Worm (Caenorhabditis elegans) whole organism, L4/young adult: ENCODE results near the gene clec-163.

Source experiments
- W03F9.2 ChIP-seq: fragments of 150-350 bp; optimal IDR thresholded peaks from 2 replicates; lab custom pipeline; 2014; ENCODE audit warnings: missing biosample characterization, missing genetic modification characterization
- dao-5 ChIP-seq: sonication (generic microtip); optimal IDR thresholded peaks from 2 replicates; lab custom pipeline; 2016; ENCODE audit warnings: missing genotype, missing genetic modification characterization, moderate library complexity, missing compliant biosample characterization
- him-1 ChIP-seq: sonication (generic microtip); optimal IDR thresholded peaks from 2 replicates; lab custom pipeline; 2016; ENCODE audit warnings: missing genotype, missing genetic modification reagents, missing genetic modification characterization, missing compliant biosample characterization

clec-163 gene

ce11 chrIII:10816045-10816444 lies 21.9 kb downstream of the clec-163 start:
- no peak for TF ChIP-seq W03F9.2 (tag; lab: Kevin White, UChicago)
- no peak for TF ChIP-seq dao-5
- TF ChIP-seq him-1 (tag; lab: Kevin White, UChicago) = no peak

DNA sequence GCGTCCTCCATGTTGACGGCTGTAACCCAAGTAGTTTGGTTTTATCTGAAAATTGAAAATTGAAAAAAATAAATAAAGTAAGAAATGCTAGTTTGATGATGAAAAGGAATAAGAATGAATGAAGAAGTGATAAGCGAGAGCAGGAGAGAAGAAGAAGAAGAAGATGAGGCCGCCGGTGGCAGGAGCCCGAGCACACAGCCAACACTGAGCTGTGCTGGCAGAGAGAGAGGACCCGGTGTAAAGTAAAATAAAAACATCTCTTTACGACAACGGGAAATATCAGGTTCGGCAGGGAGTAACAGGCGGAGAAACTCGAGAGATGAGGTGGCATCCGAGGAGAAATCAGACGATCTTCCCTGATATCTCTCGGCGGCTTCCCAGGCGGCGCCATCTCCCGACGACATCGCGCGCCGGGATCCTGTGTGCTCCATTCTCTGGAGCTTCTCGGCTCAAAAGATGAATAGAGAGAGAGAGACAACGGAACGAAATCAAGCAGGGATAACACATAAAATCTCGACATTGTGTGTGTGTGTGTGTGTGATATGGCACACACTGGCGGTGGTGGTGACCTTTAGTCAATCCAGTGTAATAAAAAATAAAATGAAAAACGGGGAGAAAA lies 22.8 kb downstream of the clec-163 start, which contains the start of gene sca-1:
TSS of gene sca-1 (minus strand) at position 51 of the 619 bp plus-strand sequence.
- TF ChIP-seq dao-5 (no peak), W03F9.2 (tag; lab: Kevin White, UChicago) (no peak), him-1 (tag; lab: Kevin White, UChicago) (no peak)

DNA sequence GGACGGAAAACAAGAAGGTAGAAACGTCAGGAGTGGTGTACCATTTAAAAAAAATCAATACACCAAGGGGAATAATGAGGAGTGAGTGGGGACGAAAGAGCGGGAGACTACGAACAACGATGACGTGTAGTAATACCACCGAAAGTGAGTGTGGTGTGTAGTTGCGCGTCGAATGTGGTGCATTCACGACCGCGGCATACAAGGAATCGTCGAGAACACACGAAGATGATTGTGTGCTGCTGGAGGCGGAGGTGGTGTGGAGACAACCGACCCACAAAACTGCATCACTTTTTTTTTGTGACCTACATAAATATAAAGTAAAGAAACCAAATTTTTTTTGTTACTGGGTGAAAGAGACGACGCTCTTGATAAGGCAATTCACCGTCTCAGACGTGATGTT lies 24.2 kb downstream of the clec-163 start:
- TF ChIP-seq W03F9.2 (tag; lab: Kevin White, UChicago) = peak; percentile 27
- TF ChIP-seq dao-5 = no peak
- TF ChIP-seq him-1 (tag; lab: Kevin White, UChicago) = no peak

DNA sequence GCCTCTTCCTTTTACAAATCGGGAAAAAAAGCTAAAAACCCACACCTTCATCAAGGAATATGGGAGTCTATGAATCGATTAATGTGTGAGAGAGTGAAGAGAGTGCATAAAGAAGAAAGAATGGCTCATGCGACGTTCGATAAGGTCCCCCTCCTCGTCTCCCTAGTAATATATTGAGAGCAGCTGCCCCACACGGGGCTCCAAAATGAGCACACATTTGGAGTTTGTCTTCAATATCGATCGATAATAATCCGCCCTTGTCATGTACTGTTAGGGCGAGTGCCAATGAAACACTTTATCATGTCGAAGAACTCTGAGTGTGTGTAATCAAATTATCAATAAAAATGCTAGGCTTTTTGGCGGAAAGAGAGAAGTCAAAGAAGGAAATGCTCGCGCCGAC lies 25.1 kb downstream of the clec-163 start:
- TF ChIP-seq W03F9.2 (tag; lab: Kevin White, UChicago) (no peak), dao-5 (no peak), him-1 (tag; lab: Kevin White, UChicago) (no peak)

DNA sequence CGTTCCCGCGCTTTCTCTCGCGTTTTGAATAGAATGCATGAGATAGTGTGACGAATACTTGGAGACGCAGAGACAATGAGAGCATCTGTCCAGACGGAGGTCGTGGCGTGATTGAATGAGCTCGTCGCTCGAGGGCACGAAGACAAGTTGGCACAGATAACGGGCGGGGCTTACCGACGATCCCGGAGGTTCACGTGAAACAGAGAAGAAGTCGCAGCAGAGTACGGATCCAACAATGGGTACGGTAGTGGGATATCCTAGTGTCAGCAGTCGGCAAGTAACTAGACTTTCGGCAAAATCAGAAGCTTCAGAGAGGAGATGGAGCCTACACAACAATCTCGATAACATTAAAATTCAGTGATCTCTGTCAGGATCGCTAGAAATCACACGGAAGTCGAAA lies 25.6 kb downstream of the clec-163 start:
- TF ChIP-seq him-1 (tag; lab: Kevin White, UChicago) (no peak), dao-5 (no peak), W03F9.2 (tag; lab: Kevin White, UChicago) (no peak)

DNA sequence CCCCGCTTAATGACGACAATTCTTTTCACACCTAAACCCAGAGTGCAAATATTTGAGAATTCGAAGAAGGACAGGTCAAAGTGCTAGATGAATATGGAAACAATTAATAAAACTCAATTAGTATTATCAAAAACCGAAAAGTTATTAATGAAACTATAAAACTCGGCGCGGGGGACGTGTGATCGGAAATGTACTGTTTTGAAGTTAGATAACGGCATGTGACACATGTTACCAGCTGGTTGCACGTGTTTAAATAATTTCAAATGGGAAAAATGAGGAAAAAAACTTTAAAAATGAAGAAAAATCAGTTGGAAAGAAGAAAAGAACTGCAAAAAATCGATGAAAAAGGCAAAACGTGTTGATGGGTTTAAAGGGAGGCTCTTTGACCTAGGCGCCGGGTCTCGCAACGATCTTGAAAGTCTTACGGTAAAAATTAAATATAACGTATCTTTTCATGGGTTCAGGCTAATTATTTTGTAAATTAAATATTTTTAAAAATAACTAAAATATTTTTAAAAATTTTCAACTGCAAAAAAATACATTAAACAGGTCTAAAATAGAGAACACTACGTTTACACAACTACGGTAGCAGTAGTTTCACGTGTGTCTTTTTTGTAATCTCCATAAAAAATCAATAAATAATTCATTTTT lies 26.6 kb downstream of the clec-163 start:
- TF ChIP-seq W03F9.2 (tag; lab: Kevin White, UChicago) (peak; percentile 5), him-1 (tag; lab: Kevin White, UChicago) (no peak)

DNA sequence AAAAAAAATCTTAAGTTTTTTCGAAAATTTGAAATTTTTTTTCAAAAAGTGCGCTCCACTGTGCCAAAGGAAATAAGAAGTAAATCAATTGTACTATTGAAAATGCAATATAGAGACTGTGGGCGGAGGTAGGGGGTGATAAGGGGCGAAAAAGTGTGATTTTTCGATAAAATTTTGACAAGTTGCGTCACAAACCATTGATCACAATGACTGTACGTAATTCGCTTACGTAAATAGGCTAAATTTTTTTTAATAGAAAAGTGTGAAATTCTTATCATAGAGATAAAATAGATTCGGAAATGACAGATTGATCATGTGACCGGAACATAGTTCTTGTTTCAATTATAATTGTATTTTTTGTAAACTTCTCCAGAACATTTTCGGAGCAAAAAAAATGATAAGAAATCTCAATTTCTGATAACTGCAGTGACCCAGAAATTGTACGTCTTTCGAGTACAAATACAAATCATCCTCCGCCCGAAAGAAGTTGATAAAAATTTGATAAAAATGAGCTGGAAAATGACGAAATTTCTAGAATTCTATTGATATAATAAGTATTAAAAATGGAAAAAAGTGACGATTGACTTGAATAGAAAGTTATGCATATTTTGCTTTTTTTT lies 28.5 kb downstream of the clec-163 start:
- TF ChIP-seq dao-5 (no peak), W03F9.2 (tag; lab: Kevin White, UChicago) (no peak), him-1 (tag; lab: Kevin White, UChicago) (no peak)

DNA sequence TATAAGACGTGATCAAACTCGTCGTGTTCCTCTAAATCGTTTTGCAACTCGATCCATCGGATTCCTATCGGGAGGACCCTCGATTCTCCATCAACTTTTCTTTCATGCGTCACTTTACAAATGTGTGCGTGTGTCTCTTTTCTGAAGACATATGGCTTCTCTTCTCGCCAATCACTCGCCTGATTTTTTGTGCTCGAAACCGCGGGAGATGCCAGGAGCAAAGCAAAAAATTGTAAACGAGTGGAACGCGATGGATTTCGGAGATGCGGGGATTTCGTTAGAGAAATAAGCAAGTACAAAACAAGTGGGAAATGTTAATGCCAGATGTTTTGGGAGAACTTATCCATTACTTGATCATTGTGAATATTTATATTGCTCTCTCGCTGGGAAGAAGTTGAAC lies 30.1 kb downstream of the clec-163 start:
- no peak for TF ChIP-seq W03F9.2 (tag; lab: Kevin White, UChicago)
- TF ChIP-seq him-1 (tag; lab: Kevin White, UChicago) = no peak
- no peak for TF ChIP-seq dao-5

ce11 chrIII:10825088-10825487 lies 30.9 kb downstream of the clec-163 start:
- TF ChIP-seq him-1 (tag; lab: Kevin White, UChicago) = no peak
- no peak for TF ChIP-seq dao-5
- TF ChIP-seq W03F9.2 (tag; lab: Kevin White, UChicago) = no peak

- TF ChIP-seq him-1 (tag; lab: Kevin White, UChicago) (no peak), W03F9.2 (tag; lab: Kevin White, UChicago) (no peak), dao-5 (no peak)
Observed at ce11 chrIII:10831483-10831882, 37.3 kb downstream of the clec-163 start.

- TF ChIP-seq him-1 (tag; lab: Kevin White, UChicago) (no peak), W03F9.2 (tag; lab: Kevin White, UChicago) (no peak), dao-5 (no peak)
Observed at ce11 chrIII:10832636-10833035, 38.5 kb downstream of the clec-163 start, which contains the start of gene sbsp-1. sbsp-1 (plus strand) TSS chrIII:10832936.

DNA sequence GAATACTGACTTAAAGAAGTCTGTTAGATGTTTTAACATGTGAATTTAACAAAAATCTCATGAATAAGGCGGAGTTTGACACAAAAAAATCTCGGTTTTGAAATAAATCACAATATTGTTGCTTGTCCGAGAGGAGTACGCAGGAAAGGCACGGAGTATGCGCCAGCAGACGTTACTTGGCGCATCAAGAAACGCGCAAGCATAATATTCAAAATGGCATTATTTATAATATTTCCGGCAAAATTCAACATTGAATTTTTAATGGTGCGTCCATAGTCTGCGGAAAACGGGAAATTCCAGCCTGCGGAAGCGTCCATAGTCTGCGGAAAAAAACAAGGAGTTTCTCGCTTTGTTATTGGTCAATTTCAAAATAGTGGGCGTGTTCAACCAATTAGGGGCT lies 50.7 kb downstream of the clec-163 start, which contains the start of gene pde-12:
TSS of gene pde-12 (minus strand) at position 148 of the 400 bp plus-strand sequence.
- no peak for TF ChIP-seq dao-5
- TF ChIP-seq him-1 (tag; lab: Kevin White, UChicago) = peak; percentile 30
- peak; percentile 69 for TF ChIP-seq W03F9.2 (tag; lab: Kevin White, UChicago)
